Fruit fly (Drosophila melanogaster): ENCODE measurements around the gene Prx6a.

The Prx6a gene

DNA sequence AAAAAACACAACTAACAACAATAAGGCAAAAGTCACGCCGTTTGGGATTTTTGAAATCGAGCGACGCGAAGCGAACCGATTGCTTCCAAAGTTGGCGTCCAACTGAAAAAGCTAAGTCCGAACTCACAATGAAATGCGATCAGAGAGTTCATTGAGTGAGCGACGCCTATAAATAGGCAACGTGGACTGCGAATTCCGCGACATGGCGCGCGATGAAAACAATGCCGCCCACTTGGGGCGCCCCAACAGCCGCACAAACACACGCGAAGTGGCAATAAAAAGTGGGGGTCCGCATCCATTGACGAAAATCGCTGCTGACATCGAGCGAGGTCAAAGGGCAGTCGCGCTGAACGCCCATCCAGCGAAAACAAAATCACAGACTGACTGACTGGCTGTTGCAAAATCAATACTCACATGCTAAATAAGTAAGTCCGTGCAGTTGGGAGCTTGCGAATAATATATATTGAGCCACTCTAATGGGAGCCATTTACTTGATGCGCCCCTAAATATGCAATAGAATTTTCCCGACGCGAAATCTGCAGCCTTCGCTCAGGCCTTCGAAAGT is 22.7 kb downstream of the Prx6a start (continued):
- TF ChIP-seq ranshi (GFP tag; IDR thresholded peaks at IDR 0.05) (no peak), NFAT (GFP tag; IDR thresholded peaks at IDR 0.05) (no peak; the same call in 1 of the 2 replicates), CG15073 (GFP tag; optimal IDR thresholded peaks at IDR 0.05) (no peak), klu (GFP tag; IDR thresholded peaks at IDR 0.05) (no peak), CG34376 (GFP tag; optimal IDR thresholded peaks at IDR 0.05) (no peak), chn (GFP tag; optimal IDR thresholded peaks at IDR 0.05) (peak; percentile 0), ase (GFP tag; IDR thresholded peaks at IDR 0.05) (no peak), Xrp1 (GFP tag; IDR thresholded peaks at IDR 0.05) (no peak), CG15514 (GFP tag; optimal IDR thresholded peaks at IDR 0.05) (peak; percentile 81), CG8281 (tag; optimal IDR thresholded peaks at IDR 0.05) (no peak), pfk (GFP tag; optimal IDR thresholded peaks at IDR 0.05) (no peak), CG4404 (GFP tag; IDR thresholded peaks at IDR 0.05) (no peak), CG33557 (GFP tag; optimal IDR thresholded peaks at IDR 0.05) (no peak), CG14441 (GFP tag; IDR thresholded peaks at IDR 0.05) (no peak), kah (GFP tag; optimal IDR thresholded peaks at IDR 0.05) (no peak), sc (optimal IDR thresholded peaks at IDR 0.05) (no peak), sc (GFP tag; optimal IDR thresholded peaks at IDR 0.05) (no peak), HLH3B (GFP tag; IDR thresholded peaks at IDR 0.05) (no peak), hbn (GFP tag; IDR thresholded peaks at IDR 0.05; ENCODE audit: partially characterized antibody) (no peak), CG11456 (GFP tag; IDR thresholded peaks at IDR 0.05) (no peak), Poxn (GFP tag; IDR thresholded peaks at IDR 0.05) (no peak), CG5180 (GFP tag; optimal IDR thresholded peaks at IDR 0.05) (peak; percentile 50), CG6272 (GFP tag; IDR thresholded peaks at IDR 0.05) (no peak), CG4360 (GFP tag; IDR thresholded peaks at IDR 0.05) (no peak), slou (GFP tag; optimal IDR thresholded peaks at IDR 0.05) (no peak), CG10321 (GFP tag; IDR thresholded peaks at IDR 0.05) (no peak), ken (GFP tag; IDR thresholded peaks at IDR 0.05) (no peak), tgo (GFP tag; IDR thresholded peaks at IDR 0.05) (no peak), psq (GFP tag; optimal IDR thresholded peaks at IDR 0.05) (no peak), Tbp (GFP tag; optimal IDR thresholded peaks at IDR 0.05) (no peak), CG17359 (tag; optimal IDR thresholded peaks at IDR 0.05) (no peak), CG14050 (GFP tag; IDR thresholded peaks at IDR 0.05) (no peak), CG10267 (tag; optimal IDR thresholded peaks at IDR 0.05) (no peak), slp2 (GFP tag; optimal IDR thresholded peaks at IDR 0.05) (no peak), lilli (GFP tag; optimal IDR thresholded peaks at IDR 0.05) (no peak), CG10274 (GFP tag; optimal IDR thresholded peaks at IDR 0.05) (no peak), bcd (GFP tag; optimal IDR thresholded peaks at IDR 0.05) (no peak), Usf (GFP tag; optimal IDR thresholded peaks at IDR 0.05) (no peak), Dek (tag; optimal IDR thresholded peaks at IDR 0.05) (no peak), CG16815 (GFP tag; optimal IDR thresholded peaks at IDR 0.05) (no peak), CG18011 (GFP tag; optimal IDR thresholded peaks at IDR 0.05) (no peak), Hr39 (optimal IDR thresholded peaks at IDR 0.05) (no peak), sna (GFP tag; IDR thresholded peaks at IDR 0.05; ENCODE audit: partially characterized antibody) (0 out of 2 replicates have a peak, but pooled peaks have one; percentile 17), CG16779 (GFP tag; IDR thresholded peaks at IDR 0.05) (no peak), Oaz (GFP tag; IDR thresholded peaks at IDR 0.05) (no peak), Spps (tag; optimal IDR thresholded peaks at IDR 0.05) (no peak), B-H2 (GFP tag; optimal IDR thresholded peaks at IDR 0.05) (no peak), CG1792 (GFP tag; optimal IDR thresholded peaks at IDR 0.05) (no peak), CG2678 (tag; optimal IDR thresholded peaks at IDR 0.05) (no peak), pita (GFP tag; optimal IDR thresholded peaks at IDR 0.05) (no peak), ERR (GFP tag; optimal IDR thresholded peaks at IDR 0.05) (no peak), Med (GFP tag) (peak; percentile 16), tio (GFP tag; optimal IDR thresholded peaks at IDR 0.05) (no peak)
